Fruit fly (Drosophila melanogaster) whole organism, embryonic: ENCODE results near the gene Fie.

ENCODE experiments used
- Antp ChIP-seq: fragments of 200-800 bp; sonication (Bioruptor generic); optimal IDR thresholded peaks from 3 replicates; lab custom pipeline; 2016; ENCODE audit warnings: missing biosample characterization, missing genetic modification characterization
- BEAF-32 ChIP-seq: fragments of 200-800 bp; sonication (Bioruptor generic); optimal IDR thresholded peaks from 3 replicates; lab custom pipeline; 2017; ENCODE audit warnings: missing biosample characterization, missing genetic modification characterization, mild to moderate bottlenecking, moderate library complexity, missing genetic modification reagents
- Bdp1 ChIP-seq: fragments of 200-800 bp; sonication (Bioruptor generic); optimal IDR thresholded peaks from 3 replicates; lab custom pipeline; 2016; ENCODE audit warnings: missing biosample characterization, missing genetic modification characterization
- CG10267 ChIP-seq: fragments of 200-800 bp; sonication (Bioruptor generic); optimal IDR thresholded peaks from 2 replicates; lab custom pipeline; 2018; ENCODE audit warnings: missing biosample characterization, mild to moderate bottlenecking, missing genetic modification characterization, moderate library complexity
- CG11085 ChIP-seq: fragments of 200-800 bp; sonication (Bioruptor generic); IDR thresholded peaks from 2 replicates; pipeline ENCODE4 v1.3.6; 2022; ENCODE audit warnings: missing biosample characterization, missing genetic modification characterization
- CG11093 ChIP-seq: fragments of 200-800 bp; sonication (Bioruptor generic); IDR thresholded peaks from 3 replicates; pipeline ENCODE4 v1.3.6; 2022; ENCODE audit warnings: missing biosample characterization, missing genetic modification characterization
- CG12391 ChIP-seq: fragments of 200-800 bp; sonication (Bioruptor generic); optimal IDR thresholded peaks from 3 replicates; lab custom pipeline; 2018; ENCODE audit warnings: missing biosample characterization, mild to moderate bottlenecking, missing genetic modification characterization, moderate library complexity
- CG12744 ChIP-seq: fragments of 200-800 bp; sonication (Bioruptor generic); optimal IDR thresholded peaks from 2 replicates; lab custom pipeline; 2016; ENCODE audit warnings: missing biosample characterization, missing genetic modification characterization
- CG14667 ChIP-seq: fragments of 200-800 bp; sonication (Bioruptor generic); IDR thresholded peaks from 2 replicates; pipeline ENCODE4 v1.3.6; 2022; ENCODE audit warnings: missing biosample characterization, missing genetic modification characterization
- CG15601 ChIP-seq: fragments of 200-800 bp; sonication (Bioruptor generic); optimal IDR thresholded peaks from 3 replicates; lab custom pipeline; 2019; ENCODE audit warnings: missing biosample characterization, mild to moderate bottlenecking, missing genetic modification characterization, moderate library complexity
- CG17568 ChIP-seq: fragments of 200-800 bp; sonication (Bioruptor generic); optimal IDR thresholded peaks from 2 replicates; lab custom pipeline; 2018; ENCODE audit warnings: missing biosample characterization, mild to moderate bottlenecking, missing genetic modification characterization, moderate library complexity
- CG18764 ChIP-seq: fragments of 200-800 bp; sonication (Bioruptor generic); optimal IDR thresholded peaks from 3 replicates; lab custom pipeline; 2016; ENCODE audit warnings: missing biosample characterization, missing genetic modification characterization
- CG30020 ChIP-seq: fragments of 200-800 bp; optimal IDR thresholded peaks from 2 replicates; lab custom pipeline; 2019; ENCODE audit warnings: missing biosample characterization, mild to moderate bottlenecking, missing genetic modification characterization, moderate library complexity
- CG31388 ChIP-seq: fragments of 200-800 bp; sonication (Bioruptor generic); optimal IDR thresholded peaks from 2 replicates; lab custom pipeline; 2016; ENCODE audit warnings: missing biosample characterization, missing genetic modification characterization
- CG3163 ChIP-seq: fragments of 200-800 bp; sonication (Bioruptor generic); optimal IDR thresholded peaks from 3 replicates; lab custom pipeline; 2016; ENCODE audit warnings: missing biosample characterization, missing genetic modification characterization
- CG33213 ChIP-seq: fragments of 200-800 bp; sonication (Bioruptor generic); optimal IDR thresholded peaks from 3 replicates; lab custom pipeline; 2016; ENCODE audit warnings: missing biosample characterization, missing genetic modification characterization
- CG4707 ChIP-seq: fragments of 200-800 bp; sonication (Bioruptor generic); optimal IDR thresholded peaks from 2 replicates; lab custom pipeline; 2018; ENCODE audit warnings: missing biosample characterization, mild to moderate bottlenecking, missing genetic modification characterization, moderate library complexity
- CG4854 ChIP-seq: fragments of 200-800 bp; sonication (Bioruptor generic); optimal IDR thresholded peaks from 2 replicates; lab custom pipeline; 2016; ENCODE audit warnings: missing biosample characterization, missing genetic modification characterization, inconsistent platforms
- CG6654 ChIP-seq: fragments of 200-800 bp; sonication (Bioruptor generic); optimal IDR thresholded peaks from 2 replicates; lab custom pipeline; 2017; ENCODE audit warnings: missing biosample characterization, mild to moderate bottlenecking, missing genetic modification characterization
- CG7357 ChIP-seq: fragments of 200-800 bp; sonication (Bioruptor generic); IDR thresholded peaks from 3 replicates; pipeline ENCODE4 v1.3.6; 2022; ENCODE audit warnings: missing biosample characterization, missing genetic modification characterization
- Dip2 ChIP-seq: fragments of 200-800 bp; sonication (Bioruptor generic); IDR thresholded peaks from 2 replicates; pipeline ENCODE4 v1.3.6; 2022; ENCODE audit warnings: missing biosample characterization, missing genetic modification characterization
- H2.0 ChIP-seq: fragments of 200-800 bp; sonication (Bioruptor generic); IDR thresholded peaks from 2 replicates; pipeline ENCODE4 v1.3.6; 2022; ENCODE audit warnings: missing biosample characterization, missing genetic modification characterization
- Hmr ChIP-seq: fragments of 200-800 bp; sonication (Bioruptor generic); optimal IDR thresholded peaks from 3 replicates; lab custom pipeline; 2017; ENCODE audit warnings: mild to moderate bottlenecking, missing biosample characterization, missing genetic modification reagents, missing genetic modification characterization
- Spps ChIP-seq: fragments of 200-800 bp; sonication (Bioruptor generic); optimal IDR thresholded peaks from 2 replicates; lab custom pipeline; 2018; ENCODE audit warnings: missing biosample characterization, mild to moderate bottlenecking, missing genetic modification characterization
- abd-A ChIP-seq: fragments of 200-800 bp; sonication (Bioruptor generic); optimal IDR thresholded peaks from 3 replicates; lab custom pipeline; 2019; ENCODE audit warnings: missing biosample characterization, mild to moderate bottlenecking, missing genetic modification characterization, moderate library complexity
- ato ChIP-seq: fragments of 200-800 bp; sonication (Bioruptor generic); IDR thresholded peaks from 2 replicates; pipeline ENCODE4 v1.3.6; 2022; ENCODE audit warnings: missing biosample characterization, missing genetic modification characterization; ENCODE audit not compliant: partially characterized antibody
- bcd ChIP-seq: fragments of 200-800 bp; sonication (Bioruptor generic); optimal IDR thresholded peaks from 2 replicates; lab custom pipeline; 2017; ENCODE audit warnings: missing biosample characterization, mild to moderate bottlenecking, missing genetic modification characterization
- chinmo ChIP-seq: fragments of 200-800 bp; sonication (Bioruptor generic); IDR thresholded peaks from 4 replicates; pipeline ENCODE4 v1.3.6; 2022; ENCODE audit warnings: missing biosample characterization, missing genetic modification characterization; ENCODE audit not compliant: partially characterized antibody
- dati ChIP-seq: fragments of 200-800 bp; sonication (Bioruptor generic); IDR thresholded peaks from 2 replicates; pipeline ENCODE4 v1.3.6; 2022; ENCODE audit warnings: missing biosample characterization, missing genetic modification characterization
- ewg ChIP-seq: fragments of 200-800 bp; sonication (Bioruptor generic); optimal IDR thresholded peaks from 3 replicates; lab custom pipeline; 2017; ENCODE audit warnings: mild to moderate bottlenecking, missing biosample characterization, missing genetic modification reagents, missing genetic modification characterization
- fru ChIP-seq: fragments of >200 bp; optimal IDR thresholded peaks from 2 replicates; lab custom pipeline; 2017
- gem ChIP-seq: fragments of 200-800 bp; sonication (Bioruptor generic); optimal IDR thresholded peaks from 2 replicates; lab custom pipeline; 2019; ENCODE audit warnings: missing biosample characterization, mild to moderate bottlenecking, missing genetic modification characterization, moderate library complexity
- hbn ChIP-seq: fragments of 200-800 bp; sonication (Bioruptor generic); IDR thresholded peaks from 2 replicates; pipeline ENCODE4 v1.3.6; 2022; ENCODE audit warnings: missing biosample characterization, missing genetic modification characterization; ENCODE audit not compliant: partially characterized antibody
- ind ChIP-seq: fragments of 200-800 bp; sonication (Bioruptor generic); optimal IDR thresholded peaks from 3 replicates; lab custom pipeline; 2016; ENCODE audit warnings: missing biosample characterization, missing genetic modification characterization
- lov ChIP-seq, 2 experiments: fragments of 200-800 bp in 1 of 2; fragments of >200 bp in 1 of 2; sonication (Bioruptor generic) in 1 of 2; IDR thresholded peaks in 1 of 2; optimal IDR thresholded peaks in 1 of 2; 2 replicates in 1 of 2; 3 replicates in 1 of 2; pipeline versions ENCODE4 v1.3.6 to Lab custom; 2017 to 2022; ENCODE audit warnings: missing biosample characterization in 1 of 2, missing genetic modification characterization in 1 of 2
- maf-S ChIP-seq: fragments of 200-800 bp; sonication (Bioruptor generic); optimal IDR thresholded peaks from 2 replicates; lab custom pipeline; 2016; ENCODE audit warnings: missing biosample characterization, missing genetic modification characterization
- mam ChIP-seq: fragments of 200-800 bp; sonication (Bioruptor generic); optimal IDR thresholded peaks from 3 replicates; lab custom pipeline; 2016; ENCODE audit warnings: missing biosample characterization, missing genetic modification characterization
- mld ChIP-seq: fragments of 200-800 bp; sonication (Bioruptor generic); IDR thresholded peaks from 3 replicates; pipeline ENCODE4 v1.3.6; 2022; ENCODE audit warnings: missing biosample characterization, missing genetic modification characterization; ENCODE audit not compliant: partially characterized antibody
- nau ChIP-seq: fragments of 200-800 bp; sonication (Bioruptor generic); optimal IDR thresholded peaks from 3 replicates; lab custom pipeline; 2017; ENCODE audit warnings: missing biosample characterization, mild to moderate bottlenecking, missing genetic modification characterization, missing genetic modification reagents
- nerfin-2 ChIP-seq: fragments of 200-800 bp; sonication (Bioruptor generic); IDR thresholded peaks from 2 replicates; pipeline ENCODE4 v1.3.6; 2022; ENCODE audit warnings: missing biosample characterization, missing genetic modification characterization; ENCODE audit not compliant: partially characterized antibody
- rib ChIP-seq: fragments of 200-800 bp; sonication (Bioruptor generic); IDR thresholded peaks from 2 replicates; pipeline ENCODE4 v1.3.6; 2022; ENCODE audit warnings: missing biosample characterization, missing genetic modification characterization
- ro ChIP-seq: fragments of 200-800 bp; sonication (Bioruptor generic); IDR thresholded peaks from 2 replicates; pipeline ENCODE4 v1.3.6; 2022; ENCODE audit warnings: missing biosample characterization, missing genetic modification characterization
- tgo ChIP-seq: fragments of 200-800 bp; sonication (Bioruptor generic); IDR thresholded peaks from 3 replicates; pipeline ENCODE4 v1.3.6; 2022; ENCODE audit warnings: missing biosample characterization, missing genetic modification characterization
- tin ChIP-seq: fragments of 200-800 bp; sonication (Bioruptor generic); optimal IDR thresholded peaks from 3 replicates; lab custom pipeline; 2016; ENCODE audit warnings: missing biosample characterization, missing genetic modification characterization
- trem ChIP-seq: fragments of 200-800 bp; optimal IDR thresholded peaks from 3 replicates; lab custom pipeline; 2019; ENCODE audit warnings: missing biosample characterization, mild to moderate bottlenecking, missing genetic modification characterization, moderate library complexity
- twi ChIP-seq: fragments of 200-800 bp; optimal IDR thresholded peaks from 2 replicates; lab custom pipeline; 2019; ENCODE audit warnings: missing biosample characterization, mild to moderate bottlenecking, missing genetic modification characterization, moderate library complexity
- zen2 ChIP-seq: fragments of 200-800 bp; sonication (Bioruptor generic); IDR thresholded peaks from 3 replicates; pipeline ENCODE4 v1.3.6; 2022; ENCODE audit warnings: missing biosample characterization, missing genetic modification characterization; ENCODE audit not compliant: partially characterized antibody
- zfh1 ChIP-seq: fragments of 200-800 bp; sonication (Bioruptor generic); IDR thresholded peaks from 3 replicates; pipeline ENCODE4 v1.3.6; 2022; ENCODE audit warnings: missing biosample characterization, missing genetic modification characterization

Fie gene

dm6 chr3L:3862504-3863380, 29.6 kb upstream of the Fie start (continued):
- TF ChIP-seq abd-A (tag; lab: Kevin White, UChicago) (no peak), ato (GFP tag; lab: Robert Waterston, UW) (no peak), CG17568 (GFP tag; lab: Kevin White, UChicago) (peak; percentile 38), Antp (GFP tag; lab: Kevin White, UChicago) (no peak), Spps (tag; lab: Kevin White, UChicago) (peak; percentile 1), CG10267 (tag; lab: Kevin White, UChicago) (peak; percentile 83), CG4707 (peak; percentile 51), Dip2 (no peak), CG14667 (GFP tag; lab: Robert Waterston, UW) (peak; percentile 11; the same call in 1 of the 2 replicates), mld (GFP tag; lab: Robert Waterston, UW) (no peak), tgo (GFP tag; lab: Robert Waterston, UW) (peak; percentile 51; the same call in 1 of the 3 replicates), CG18764 (peak; percentile 51), zfh1 (peak; percentile 76; the same call in 2 of the 3 replicates), CG12744 (GFP tag; lab: Kevin White, UChicago) (peak; percentile 23), CG11085 (GFP tag; lab: Robert Waterston, UW) (no peak), lov (optimal IDR thresholded peaks at IDR 0.05; lab: Kevin White, UChicago) (no peak), lov (GFP tag; IDR thresholded peaks at IDR 0.05; lab: Robert Waterston, UW) (peak; percentile 73; the same call in 1 of the 3 replicates), BEAF-32 (GFP tag; lab: Kevin White, UChicago) (no peak), nerfin-2 (GFP tag; lab: Robert Waterston, UW) (no peak), CG6654 (GFP tag; lab: Kevin White, UChicago) (peak; percentile 37), trem (tag; lab: Kevin White, UChicago) (peak; percentile 69), CG7357 (GFP tag; lab: Robert Waterston, UW) (peak; percentile 50; the same call in 1 of the 3 replicates), CG4854 (GFP tag; lab: Kevin White, UChicago) (peak; percentile 32), hbn (GFP tag; lab: Robert Waterston, UW) (no peak), gem (tag; lab: Kevin White, UChicago) (peak; percentile 81), maf-S (GFP tag; lab: Kevin White, UChicago) (peak; percentile 31), CG30020 (tag; lab: Kevin White, UChicago) (peak; percentile 15), twi (tag; lab: Kevin White, UChicago) (peak; percentile 60), rib (GFP tag; lab: Robert Waterston, UW) (no peak), CG3163 (GFP tag; lab: Kevin White, UChicago) (no peak), ro (no peak), ewg (GFP tag; lab: Kevin White, UChicago) (peak; percentile 55), chinmo (no peak), nau (GFP tag; lab: Kevin White, UChicago) (peak; percentile 48), tin (GFP tag; lab: Kevin White, UChicago) (peak; percentile 69), Hmr (GFP tag; lab: Kevin White, UChicago) (no peak), dati (GFP tag; lab: Robert Waterston, UW) (no peak), CG33213 (GFP tag; lab: Kevin White, UChicago) (peak; percentile 62), Bdp1 (GFP tag; lab: Kevin White, UChicago) (peak; percentile 39), CG11093 (GFP tag; lab: Robert Waterston, UW) (0 out of 3 replicates have a peak, but pooled peaks have one; percentile 28), zen2 (no peak), bcd (peak; percentile 27), CG31388 (GFP tag; lab: Kevin White, UChicago) (no peak), fru (no peak), CG15601 (tag; lab: Kevin White, UChicago) (peak; percentile 74), CG12391 (tag; lab: Kevin White, UChicago) (peak; percentile 85), ind (GFP tag; lab: Kevin White, UChicago) (peak; percentile 43), H2.0 (GFP tag; lab: Robert Waterston, UW) (peak; percentile 41; the same call in 1 of the 2 replicates), mam (GFP tag; lab: Kevin White, UChicago) (no peak)
